Fruit fly (Drosophila melanogaster) whole organism, wandering third instar larva: ENCODE measurements around the gene Atpalpha.

Source experiments
- Abd-B ChIP-seq: fragments of >200 bp; optimal IDR thresholded peaks from 2 replicates; lab custom pipeline; 2017; ENCODE audit warnings: missing biosample characterization, missing genetic modification characterization
- CG32264 ChIP-seq: fragments of 200-800 bp; sonication (Bioruptor generic); optimal IDR thresholded peaks from 2 replicates; lab custom pipeline; 2016; ENCODE audit warnings: missing biosample characterization, missing genetic modification characterization
- CG9705 ChIP-seq: fragments of 200-800 bp; sonication (Bioruptor generic); optimal IDR thresholded peaks from 2 replicates; lab custom pipeline; 2018; ENCODE audit warnings: missing biosample characterization, mild to moderate bottlenecking, missing genetic modification characterization
- CrebA ChIP-seq: fragments of 200-800 bp; sonication (Bioruptor generic); optimal IDR thresholded peaks from 2 replicates; lab custom pipeline; 2016; ENCODE audit warnings: missing biosample characterization, mild to moderate bottlenecking, missing genetic modification characterization, borderline replicate concordance
- Dfd ChIP-seq: fragments of >200 bp; optimal IDR thresholded peaks from 2 replicates; lab custom pipeline; 2017; ENCODE audit warnings: missing biosample characterization, missing genetic modification characterization
- Dif ChIP-seq: fragments of 200-275, 200-300 bp; sonication (Bioruptor generic); optimal IDR thresholded peaks from 2 replicates; lab custom pipeline; 2018; ENCODE audit warnings: missing biosample characterization, missing genetic modification characterization; ENCODE audit not compliant: partially characterized antibody
- GATAd ChIP-seq: sonication (Bioruptor generic); optimal IDR thresholded peaks from 2 replicates; lab custom pipeline; 2016; ENCODE audit warnings: missing biosample characterization, missing genetic modification characterization
- HLH106 ChIP-seq: fragments of 200-800 bp; optimal IDR thresholded peaks from 3 replicates; lab custom pipeline; 2019; ENCODE audit warnings: missing biosample characterization, mild to moderate bottlenecking, missing genetic modification characterization, moderate library complexity
- Hnf4 ChIP-seq: fragments of 200-800 bp; sonication (Bioruptor generic); optimal IDR thresholded peaks from 2 replicates; lab custom pipeline; 2016; ENCODE audit warnings: missing biosample characterization, mild to moderate bottlenecking, missing genetic modification characterization
- Hr78 ChIP-seq: fragments of >200 bp; optimal IDR thresholded peaks from 2 replicates; lab custom pipeline; 2017; ENCODE audit warnings: missing biosample characterization, missing genetic modification characterization
- Hr83 ChIP-seq: fragments of 200-300 bp; sonication (Bioruptor generic); optimal IDR thresholded peaks from 2 replicates; lab custom pipeline; 2016; ENCODE audit warnings: missing biosample characterization, mild to moderate bottlenecking, missing genetic modification characterization, moderate library complexity; ENCODE audit not compliant: poor library complexity, severe bottlenecking
- Jra ChIP-seq: sonication (Bioruptor generic); optimal IDR thresholded peaks from 2 replicates; lab custom pipeline; 2016; ENCODE audit warnings: missing biosample characterization, missing genetic modification characterization
- Mio ChIP-seq: sonication (Bioruptor generic); optimal IDR thresholded peaks from 2 replicates; lab custom pipeline; 2016; ENCODE audit warnings: missing biosample characterization, missing genetic modification characterization
- Myc ChIP-seq: fragments of >200 bp; optimal IDR thresholded peaks from 2 replicates; lab custom pipeline; 2017
- N ChIP-seq: fragments of >200 bp; optimal IDR thresholded peaks from 2 replicates; lab custom pipeline; 2018; ENCODE audit warnings: missing biosample characterization, missing external identifiers, missing genetic modification characterization
- OdsH ChIP-seq: fragments of 200-800 bp; sonication (Bioruptor generic); optimal IDR thresholded peaks from 2 replicates; lab custom pipeline; 2016; ENCODE audit warnings: missing biosample characterization, mild to moderate bottlenecking, missing genetic modification characterization
- Rel ChIP-seq, 2 experiments: fragments of 200-800 bp; sonication (Bioruptor generic) in 1 of 2; optimal IDR thresholded peaks; 2 replicates in 1 of 2; 3 replicates in 1 of 2; lab custom pipeline; 2016 to 2019; ENCODE audit warnings: mild to moderate bottlenecking in 2 of 2, missing biosample characterization in 2 of 2, missing genetic modification characterization in 2 of 2, moderate library complexity in 1 of 2
- Sp1 ChIP-seq: fragments of 200-800 bp; sonication (Bioruptor generic); optimal IDR thresholded peaks from 3 replicates; lab custom pipeline; 2019; ENCODE audit warnings: missing biosample characterization, mild to moderate bottlenecking, missing genetic modification characterization, moderate library complexity
- Vsx2 ChIP-seq: fragments of 200-300, 225-300 bp; sonication (Bioruptor generic); optimal IDR thresholded peaks from 2 replicates; lab custom pipeline; 2018; ENCODE audit warnings: missing biosample characterization, missing genetic modification characterization; ENCODE audit not compliant: partially characterized antibody
- br ChIP-seq: fragments of 200-800 bp; sonication (Bioruptor generic); optimal IDR thresholded peaks from 2 replicates; lab custom pipeline; 2016; ENCODE audit warnings: missing biosample characterization, missing genetic modification characterization
- brk ChIP-seq: fragments of 200-800 bp; sonication (Bioruptor generic); optimal IDR thresholded peaks from 2 replicates; lab custom pipeline; 2016; ENCODE audit warnings: missing biosample characterization, mild to moderate bottlenecking, missing genetic modification characterization
- dl ChIP-seq, 2 experiments: fragments of 175-275, 200-275 bp in 1 of 2; fragments of 200-275 bp in 1 of 2; sonication (Bioruptor generic); optimal IDR thresholded peaks; lab custom pipeline; 2018; ENCODE audit warnings: mild to moderate bottlenecking in 2 of 2, missing biosample characterization in 2 of 2, missing genetic modification characterization in 2 of 2, moderate library complexity in 2 of 2; ENCODE audit not compliant: partially characterized antibody in 2 of 2, insufficient read depth in 1 of 2
- dmrt93B ChIP-seq: fragments of 200-800 bp; sonication (Bioruptor generic); optimal IDR thresholded peaks from 2 replicates; lab custom pipeline; 2018; ENCODE audit warnings: missing biosample characterization, mild to moderate bottlenecking, missing genetic modification characterization
- dsf ChIP-seq: sonication (Bioruptor generic); optimal IDR thresholded peaks from 2 replicates; lab custom pipeline; 2016; ENCODE audit warnings: missing biosample characterization, missing genetic modification characterization, borderline replicate concordance
- ey ChIP-seq: fragments of 200-800 bp; sonication (Bioruptor generic); optimal IDR thresholded peaks from 2 replicates; lab custom pipeline; 2016; ENCODE audit warnings: missing biosample characterization, missing genetic modification characterization
- foxo ChIP-seq, 2 experiments: fragments of 200-800 bp; sonication (Bioruptor generic); optimal IDR thresholded peaks; 2 replicates in 1 of 2; 3 replicates in 1 of 2; lab custom pipeline; 2016 to 2017; ENCODE audit warnings: missing biosample characterization in 2 of 2, missing genetic modification characterization in 2 of 2
- fru ChIP-seq: fragments of 200-800 bp; sonication (Bioruptor generic); optimal IDR thresholded peaks from 3 replicates; lab custom pipeline; 2016; ENCODE audit warnings: missing biosample characterization, mild to moderate bottlenecking, missing genetic modification characterization
- h ChIP-seq: fragments of 200-800 bp; sonication (Bioruptor generic); optimal IDR thresholded peaks from 3 replicates; lab custom pipeline; 2016; ENCODE audit warnings: missing biosample characterization, mild to moderate bottlenecking, missing genetic modification characterization
- jim ChIP-seq: fragments of 175-275, 200-325 bp; sonication (Bioruptor generic); optimal IDR thresholded peaks from 2 replicates; lab custom pipeline; 2016; ENCODE audit warnings: missing biosample characterization, mild to moderate bottlenecking, missing genetic modification characterization
- lola ChIP-seq: fragments of >200 bp; optimal IDR thresholded peaks from 2 replicates; lab custom pipeline; 2017; ENCODE audit warnings: missing biosample characterization, missing genetic modification characterization
- pan ChIP-seq: fragments of >200 bp; optimal IDR thresholded peaks from 2 replicates; lab custom pipeline; 2017
- psq ChIP-seq: fragments of 200-800 bp; sonication (Bioruptor generic); optimal IDR thresholded peaks from 3 replicates; lab custom pipeline; 2017; ENCODE audit warnings: missing biosample characterization, mild to moderate bottlenecking, missing genetic modification characterization, moderate library complexity
- rgr ChIP-seq: fragments of 200-800 bp; sonication (Bioruptor generic); optimal IDR thresholded peaks from 3 replicates; lab custom pipeline; 2016; ENCODE audit warnings: missing biosample characterization, mild to moderate bottlenecking, missing genetic modification characterization
- sage ChIP-seq: fragments of 200-800 bp; sonication (Bioruptor generic); optimal IDR thresholded peaks from 2 replicates; lab custom pipeline; 2016; ENCODE audit warnings: missing biosample characterization, mild to moderate bottlenecking, missing genetic modification characterization
- sv ChIP-seq: fragments of 200-800 bp; sonication (Bioruptor generic); optimal IDR thresholded peaks from 3 replicates; lab custom pipeline; 2016; ENCODE audit warnings: missing biosample characterization, missing genetic modification characterization
- tai ChIP-seq: sonication (Bioruptor generic); optimal IDR thresholded peaks from 2 replicates; lab custom pipeline; 2016; ENCODE audit warnings: missing biosample characterization, missing genetic modification characterization
- usp ChIP-seq: fragments of >200 bp; optimal IDR thresholded peaks from 2 replicates; lab custom pipeline; 2017; ENCODE audit warnings: missing biosample characterization, missing genetic modification characterization
- woc ChIP-seq: sonication (Bioruptor generic); optimal IDR thresholded peaks from 2 replicates; lab custom pipeline; 2016; ENCODE audit warnings: missing biosample characterization, mild to moderate bottlenecking, missing genetic modification characterization

Gene Atpalpha

dm6 chr3R:20915828-20916227 lies 32.7 kb upstream of the Atpalpha start:
- TF ChIP-seq N (GFP tag; lab: Kevin White, UChicago) = no peak
- peak; percentile 31 for TF ChIP-seq OdsH (GFP tag; lab: Kevin White, UChicago)
- TF ChIP-seq dl (GFP tag; optimal IDR thresholded peaks at IDR 0.05; lab: Kevin White, UChicago; ENCODE audit: insufficient read depth in 1 of 2, partially characterized antibody in 2 of 2) = peak in 1 of 2 experiments; percentile 23
- peak; percentile 37 for TF ChIP-seq jim (GFP tag; lab: Kevin White, UChicago)
- peak; percentile 7 for TF ChIP-seq Vsx2
- no peak for TF ChIP-seq fru (GFP tag; lab: Kevin White, UChicago)
- TF ChIP-seq HLH106 = no peak
- no peak for TF ChIP-seq Rel (GFP tag; optimal IDR thresholded peaks at IDR 0.05; lab: Kevin White, UChicago)
- TF ChIP-seq Rel (tag; optimal IDR thresholded peaks at IDR 0.05; lab: Kevin White, UChicago) = no peak
- no peak for TF ChIP-seq woc
- peak; percentile 12 for TF ChIP-seq psq (GFP tag; lab: Kevin White, UChicago)
- TF ChIP-seq CrebA (GFP tag; lab: Kevin White, UChicago) = peak; percentile 38
- TF ChIP-seq Dif (GFP tag; lab: Kevin White, UChicago) = peak; percentile 7
- TF ChIP-seq, all 38 proteins: peak for 7

dm6 chr3R:20945463-20945862 lies 3.1 kb upstream of the Atpalpha start, which contains the start of gene CG31191:
TSS of gene CG31191 (minus strand) at chr3R:20945530.
- TF ChIP-seq Dfd (GFP tag; lab: Kevin White, UChicago) (no peak), Myc (lab: Kevin White, UChicago) (no peak)

- TF ChIP-seq dsf (no peak), Myc (lab: Kevin White, UChicago) (no peak), ey (no peak), Sp1 (no peak), CG9705 (GFP tag; lab: Kevin White, UChicago) (no peak), Jra (GFP tag; lab: Kevin White, UChicago) (no peak), jim (GFP tag; lab: Kevin White, UChicago) (no peak), N (GFP tag; lab: Kevin White, UChicago) (no peak), Mio (no peak), fru (GFP tag; lab: Kevin White, UChicago) (no peak), Vsx2 (no peak), Abd-B (no peak)
Measured at dm6 chr3R:20946774-20947173, 1.7 kb upstream of the Atpalpha start.

- TF ChIP-seq dsf = no peak
- no peak for TF ChIP-seq CG32264 (GFP tag; lab: Kevin White, UChicago)
- TF ChIP-seq Mio = no peak
- TF ChIP-seq fru (GFP tag; lab: Kevin White, UChicago) = peak; percentile 5
- no peak for TF ChIP-seq dmrt93B (GFP tag; lab: Kevin White, UChicago)
- TF ChIP-seq tai (GFP tag; lab: Kevin White, UChicago) = peak; percentile 30
- no peak for TF ChIP-seq Jra (GFP tag; lab: Kevin White, UChicago)
- peak; percentile 17 for TF ChIP-seq Hr83 (GFP tag; lab: Kevin White, UChicago)
- TF ChIP-seq brk (GFP tag; lab: Kevin White, UChicago) = no peak
- TF ChIP-seq sv (GFP tag; lab: Kevin White, UChicago) = no peak
- TF ChIP-seq br (GFP tag; lab: Kevin White, UChicago) = peak; percentile 31
- TF ChIP-seq sage = no peak
- TF ChIP-seq CG9705 (GFP tag; lab: Kevin White, UChicago) = peak; percentile 14
- no peak for TF ChIP-seq ey
- TF ChIP-seq Dif (GFP tag; lab: Kevin White, UChicago) = no peak
- TF ChIP-seq rgr (GFP tag; lab: Kevin White, UChicago) = peak; percentile 24
- TF ChIP-seq Hnf4 (GFP tag; lab: Kevin White, UChicago) = peak; percentile 57
- no peak for TF ChIP-seq psq (GFP tag; lab: Kevin White, UChicago)
- no peak for TF ChIP-seq CrebA (GFP tag; lab: Kevin White, UChicago)
- TF ChIP-seq foxo (GFP tag; optimal IDR thresholded peaks at IDR 0.05; lab: Kevin White, UChicago) = peak in 1 of 2 experiments; percentile 62
- no peak for TF ChIP-seq Rel (GFP tag; optimal IDR thresholded peaks at IDR 0.05; lab: Kevin White, UChicago)
- TF ChIP-seq Rel (tag; optimal IDR thresholded peaks at IDR 0.05; lab: Kevin White, UChicago) = no peak
- TF ChIP-seq Vsx2 = peak; percentile 97
- TF ChIP-seq woc = no peak
- no peak for TF ChIP-seq lola (GFP tag; lab: Kevin White, UChicago)
- no peak for TF ChIP-seq Dfd (GFP tag; lab: Kevin White, UChicago)
- TF ChIP-seq Abd-B = no peak
- peak; percentile 1 for TF ChIP-seq OdsH (GFP tag; lab: Kevin White, UChicago)
- TF ChIP-seq dl (GFP tag; optimal IDR thresholded peaks at IDR 0.05; lab: Kevin White, UChicago; ENCODE audit: insufficient read depth in 1 of 2, partially characterized antibody in 2 of 2) = no peak
- no peak for TF ChIP-seq Hr78 (GFP tag; lab: Kevin White, UChicago)
- TF ChIP-seq Myc (lab: Kevin White, UChicago) = peak; percentile 83
- TF ChIP-seq usp (GFP tag; lab: Kevin White, UChicago) = no peak
- TF ChIP-seq HLH106 = peak; percentile 16
- TF ChIP-seq Sp1 = no peak
- TF ChIP-seq pan (lab: Kevin White, UChicago) = no peak
- TF ChIP-seq jim (GFP tag; lab: Kevin White, UChicago) = no peak
- no peak for TF ChIP-seq GATAd (GFP tag; lab: Kevin White, UChicago)
- TF ChIP-seq h = peak; percentile 34
- no peak for TF ChIP-seq N (GFP tag; lab: Kevin White, UChicago)
- TF ChIP-seq, all 38 proteins: peak for 13
Measured at dm6 chr3R:20947991-20948407, 515 bp upstream of the Atpalpha start.
